Worm (Caenorhabditis elegans): ENCODE measurements around the gene F34D10.9.

DNA sequence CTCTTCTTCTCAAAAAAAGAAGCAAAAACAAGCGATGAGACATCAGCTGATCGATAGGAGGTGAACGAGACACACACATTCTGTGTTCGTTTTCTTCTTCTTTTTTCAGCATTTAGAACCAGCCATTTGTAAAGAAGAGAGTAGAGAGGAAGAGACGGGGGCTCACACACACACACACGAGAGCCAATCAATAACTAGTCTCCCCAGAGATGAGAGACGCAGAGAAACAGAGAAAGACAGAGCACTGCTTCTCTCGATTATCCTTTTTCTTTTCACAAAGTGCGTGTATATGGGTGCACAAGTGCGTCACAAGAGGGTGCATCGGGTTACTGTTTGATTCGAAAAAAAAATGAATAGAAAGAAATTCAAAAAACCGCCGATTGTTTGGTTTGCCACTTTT, 52.0 kb downstream of the F34D10.9 start:
- no peak for TF ChIP-seq ama-1 (optimal IDR thresholded peaks at IDR 0.05)
- no peak for TF ChIP-seq pha-4 (tag; optimal IDR thresholded peaks at IDR 0.05)
- no peak for TF ChIP-seq pqm-1 (tag; optimal IDR thresholded peaks at IDR 0.05)
- TF ChIP-seq ceh-18 (tag; optimal IDR thresholded peaks at IDR 0.05): peak; percentile 8
- TF ChIP-seq Y22D7AL.16 (tag; optimal IDR thresholded peaks at IDR 0.05): no peak
- peak; percentile 71 for TF ChIP-seq nfya-1 (tag; optimal IDR thresholded peaks at IDR 0.05)
- TF ChIP-seq pag-3 (tag; optimal IDR thresholded peaks at IDR 0.05; ENCODE audit: borderline replicate concordance): no peak
- TF ChIP-seq K02D7.2 (tag; optimal IDR thresholded peaks at IDR 0.05): no peak
- TF ChIP-seq unc-42 (tag; optimal IDR thresholded peaks at IDR 0.05): peak; percentile 29
- TF ChIP-seq ceh-19 (GFP tag; optimal IDR thresholded peaks at IDR 0.05): no peak
- TF ChIP-seq npax-4 (tag; optimal IDR thresholded peaks at IDR 0.05): no peak
- TF ChIP-seq unc-86 (tag; optimal IDR thresholded peaks at IDR 0.05): no peak
- TF ChIP-seq fkh-6 (tag; optimal IDR thresholded peaks at IDR 0.05): no peak
- TF ChIP-seq fkh-10 (GFP tag; optimal IDR thresholded peaks at IDR 0.05): no peak

Data from whole organism, late embryonic.